Worm (Caenorhabditis elegans) whole organism, young adult: ENCODE data around the gene srd-54.
A peak's percentile ranks its signal among the peaks of the same experiment; 100 is the strongest.

Experiments used
- B0019.2 ChIP-seq: fragments of 200-800 bp; sonication (Bioruptor generic); conservative IDR thresholded peaks from 2 replicates; pipeline ENCODE4 v1.3.6; 2022; ENCODE audit warnings: missing genetic modification reagents, missing genetic modification characterization, missing compliant biosample characterization
- B0035.1 ChIP-seq: sonication (generic microtip); optimal IDR thresholded peaks from 2 replicates; lab custom pipeline; 2016; ENCODE audit warnings: missing genetic modification characterization, mild to moderate bottlenecking, missing compliant biosample characterization, missing genotype, missing genetic modification reagents
- B0261.1 ChIP-seq: sonication (generic microtip); optimal IDR thresholded peaks from 2 replicates; lab custom pipeline; 2016; ENCODE audit warnings: mild to moderate bottlenecking, missing genetic modification characterization, moderate library complexity, missing compliant biosample characterization
- C17E4.6 ChIP-seq: fragments of 200-800 bp; sonication (Bioruptor generic); IDR thresholded peaks from 2 replicates; pipeline ENCODE4 v1.3.6; 2022; ENCODE audit warnings: missing genetic modification reagents, missing genetic modification characterization, missing compliant biosample characterization
- F23B12.7 ChIP-seq: sonication (generic microtip); optimal IDR thresholded peaks from 2 replicates; lab custom pipeline; 2017; ENCODE audit warnings: missing genetic modification characterization, mild to moderate bottlenecking, missing compliant biosample characterization, antibody characterized with exemption, moderate library complexity; ENCODE audit not compliant: insufficient read depth
- F33H1.4 ChIP-seq: fragments of 200-800 bp; sonication (Bioruptor generic); IDR thresholded peaks from 2 replicates; pipeline ENCODE4 v1.3.6; 2022; ENCODE audit warnings: missing genetic modification reagents, missing genetic modification characterization, missing compliant biosample characterization
- F39B2.1 ChIP-seq: fragments of 200-800 bp; sonication (Bioruptor generic); IDR thresholded peaks from 2 replicates; pipeline ENCODE4 v1.3.6; 2022; ENCODE audit warnings: missing genetic modification reagents, missing genetic modification characterization, missing compliant biosample characterization
- F55B11.4 ChIP-seq: sonication (generic microtip); optimal IDR thresholded peaks from 2 replicates; lab custom pipeline; 2016; ENCODE audit warnings: missing compliant biosample characterization, missing genetic modification characterization, borderline replicate concordance; ENCODE audit not compliant: insufficient read depth
- F57A8.1 ChIP-seq: fragments of 200-800 bp; sonication (Bioruptor generic); optimal IDR thresholded peaks from 2 replicates; lab custom pipeline; 2018; ENCODE audit warnings: mild to moderate bottlenecking, missing genetic modification characterization, moderate library complexity, missing compliant biosample characterization
- K12H6.12 ChIP-seq: fragments of 200-800 bp; sonication (Bioruptor generic); optimal IDR thresholded peaks from 2 replicates; lab custom pipeline; 2018; ENCODE audit warnings: mild to moderate bottlenecking, missing genetic modification characterization, missing compliant biosample characterization
- Y53F4B.3 ChIP-seq: fragments of 200-800 bp; sonication (Bioruptor generic); IDR thresholded peaks from 2 replicates; pipeline ENCODE4 v1.3.6; 2022; ENCODE audit warnings: missing genetic modification reagents, missing genetic modification characterization, missing compliant biosample characterization
- Y56A3A.18 ChIP-seq: fragments of 200-800 bp; sonication (Bioruptor generic); IDR thresholded peaks from 2 replicates; pipeline ENCODE4 v1.3.6; 2022; ENCODE audit warnings: missing genetic modification reagents, missing genetic modification characterization, missing compliant biosample characterization
- ama-1 ChIP-seq, 3 experiments: fragments of 150-350 bp in 1 of 3; sonication (generic microtip) in 2 of 3; optimal IDR thresholded peaks; 2 replicates each; lab custom pipeline; 2014 to 2018; ENCODE audit warnings: missing biosample characterization in 2 of 3, missing genetic modification characterization in 2 of 3, missing genetic modification reagents in 2 of 3
- aptf-2 ChIP-seq: fragments of 200-800 bp; sonication (Bioruptor generic); conservative IDR thresholded peaks from 2 replicates; pipeline ENCODE4 v1.3.6; 2022; ENCODE audit warnings: missing genetic modification reagents, missing genetic modification characterization, missing compliant biosample characterization
- atf-7 ChIP-seq: sonication (generic microtip); optimal IDR thresholded peaks from 2 replicates; lab custom pipeline; 2017; ENCODE audit warnings: mild to moderate bottlenecking, missing genetic modification characterization, missing compliant biosample characterization
- bed-2 ChIP-seq: fragments of 200-800 bp; sonication (Bioruptor generic); IDR thresholded peaks from 2 replicates; pipeline ENCODE4 v1.3.6; 2022; ENCODE audit warnings: missing genetic modification reagents, missing genetic modification characterization, missing compliant biosample characterization
- cebp-2 ChIP-seq: fragments of 200-800 bp; sonication (Bioruptor generic); IDR thresholded peaks from 2 replicates; pipeline ENCODE4 v1.3.6; 2022; ENCODE audit warnings: missing genetic modification characterization, missing compliant biosample characterization
- ceh-91 ChIP-seq: fragments of 200-800 bp; sonication (Bioruptor generic); IDR thresholded peaks from 2 replicates; pipeline ENCODE4 v1.3.6; 2022; ENCODE audit warnings: missing genetic modification reagents, missing genetic modification characterization, missing compliant biosample characterization
- chd-7 ChIP-seq: sonication (generic microtip); optimal IDR thresholded peaks from 2 replicates; lab custom pipeline; 2016; ENCODE audit warnings: mild to moderate bottlenecking, missing genetic modification characterization, moderate library complexity, missing compliant biosample characterization
- efl-1 ChIP-seq: fragments of 150-350 bp; optimal IDR thresholded peaks from 2 replicates; lab custom pipeline; 2014; ENCODE audit warnings: missing biosample characterization, missing genetic modification reagents, missing genetic modification characterization
- egl-18 ChIP-seq: fragments of 200-800 bp; sonication (Bioruptor generic); IDR thresholded peaks from 2 replicates; pipeline ENCODE4 v1.3.6; 2022; ENCODE audit warnings: missing genetic modification reagents, missing genetic modification characterization, missing compliant biosample characterization
- fkh-3 ChIP-seq: sonication (generic microtip); optimal IDR thresholded peaks from 2 replicates; lab custom pipeline; 2016; ENCODE audit warnings: mild to moderate bottlenecking, missing genetic modification characterization, missing compliant biosample characterization
- him-1 ChIP-seq: sonication (generic microtip); optimal IDR thresholded peaks from 2 replicates; lab custom pipeline; 2016; ENCODE audit warnings: missing genotype, missing genetic modification reagents, missing genetic modification characterization, missing compliant biosample characterization
- hmg-1.2 ChIP-seq: fragments of 200-800 bp; sonication (Bioruptor generic); IDR thresholded peaks from 2 replicates; pipeline ENCODE4 v1.3.6; 2022; ENCODE audit warnings: missing genetic modification reagents, missing genetic modification characterization, missing compliant biosample characterization
- hsf-1 ChIP-seq: fragments of 200-800 bp; sonication (Bioruptor generic); IDR thresholded peaks from 2 replicates; pipeline ENCODE4 v1.3.6; 2022; ENCODE audit warnings: missing genetic modification reagents, missing genetic modification characterization, missing compliant biosample characterization
- let-526 ChIP-seq: fragments of 200-800 bp; sonication (Bioruptor generic); IDR thresholded peaks from 2 replicates; pipeline ENCODE4 v1.3.6; 2022; ENCODE audit warnings: missing genetic modification reagents, missing genetic modification characterization, missing compliant biosample characterization
- lir-1 ChIP-seq: fragments of 200-800 bp; sonication (Bioruptor generic); conservative IDR thresholded peaks from 2 replicates; pipeline ENCODE4 v1.3.6; 2022; ENCODE audit warnings: missing genetic modification reagents, missing genetic modification characterization, missing compliant biosample characterization
- lsy-27 ChIP-seq: sonication (generic microtip); optimal IDR thresholded peaks from 2 replicates; lab custom pipeline; 2017; ENCODE audit warnings: missing genetic modification characterization, mild to moderate bottlenecking, missing compliant biosample characterization, antibody characterized with exemption, missing genotype, borderline replicate concordance; ENCODE audit not compliant: insufficient read depth
- madf-3 ChIP-seq: fragments of 200-800 bp; sonication (Bioruptor generic); IDR thresholded peaks from 2 replicates; pipeline ENCODE4 v1.3.6; 2022; ENCODE audit warnings: missing genetic modification reagents, missing genetic modification characterization, missing compliant biosample characterization
- mxl-1 ChIP-seq: sonication (generic microtip); optimal IDR thresholded peaks from 2 replicates; lab custom pipeline; 2016; ENCODE audit warnings: missing genetic modification characterization, missing compliant biosample characterization
- nfya-1 ChIP-seq: sonication (generic microtip); optimal IDR thresholded peaks from 2 replicates; lab custom pipeline; 2017; ENCODE audit warnings: antibody characterized with exemption, missing compliant biosample characterization, missing genetic modification characterization, borderline replicate concordance; ENCODE audit not compliant: insufficient read depth
- nhr-27 ChIP-seq: fragments of 200-800 bp; sonication (Bioruptor generic); optimal IDR thresholded peaks from 2 replicates; lab custom pipeline; 2018; ENCODE audit warnings: mild to moderate bottlenecking, missing genetic modification characterization, moderate library complexity, missing compliant biosample characterization
- pbrm-1 ChIP-seq: fragments of 200-800 bp; sonication (Bioruptor generic); IDR thresholded peaks from 2 replicates; pipeline ENCODE4 v1.3.6; 2022; ENCODE audit warnings: missing genetic modification reagents, missing genetic modification characterization, missing compliant biosample characterization
- rpc-1 ChIP-seq, 2 experiments: fragments of 150-350 bp in 1 of 2; sonication (generic microtip) in 1 of 2; optimal IDR thresholded peaks; 2 replicates each; lab custom pipeline; 2014 to 2018; ENCODE audit warnings: missing biosample characterization in 1 of 2, missing genetic modification characterization in 1 of 2, missing genetic modification reagents in 1 of 2, missing genotype in 1 of 2
- sdz-38 ChIP-seq: sonication (generic microtip); optimal IDR thresholded peaks from 2 replicates; lab custom pipeline; 2016; ENCODE audit warnings: missing genotype, missing genetic modification characterization, missing compliant biosample characterization
- snpc-1.1 ChIP-seq: sonication (generic microtip); optimal IDR thresholded peaks from 2 replicates; lab custom pipeline; 2017; ENCODE audit warnings: missing genetic modification characterization, mild to moderate bottlenecking, missing compliant biosample characterization, antibody characterized with exemption, moderate library complexity, missing genotype, missing genetic modification reagents; ENCODE audit not compliant: insufficient read depth
- snpc-3.4 ChIP-seq: sonication (generic microtip); optimal IDR thresholded peaks from 2 replicates; lab custom pipeline; 2017; ENCODE audit warnings: missing genetic modification characterization, mild to moderate bottlenecking, missing compliant biosample characterization, antibody characterized with exemption, moderate library complexity, missing genotype, missing genetic modification reagents
- somi-1 ChIP-seq: fragments of 200-800 bp; sonication (Bioruptor generic); optimal IDR thresholded peaks from 2 replicates; lab custom pipeline; 2018; ENCODE audit warnings: mild to moderate bottlenecking, missing genetic modification characterization, missing compliant biosample characterization
- sptf-2 ChIP-seq: fragments of 200-800 bp; sonication (Bioruptor generic); optimal IDR thresholded peaks from 2 replicates; lab custom pipeline; 2018; ENCODE audit warnings: mild to moderate bottlenecking, missing genetic modification characterization, missing compliant biosample characterization
- tbp1 ChIP-seq: fragments of 200-800 bp; sonication (Bioruptor generic); optimal IDR thresholded peaks from 2 replicates; lab custom pipeline; 2018; ENCODE audit warnings: mild to moderate bottlenecking, missing genetic modification characterization, missing compliant biosample characterization
- tlf-1 ChIP-seq: fragments of 200-800 bp; sonication (Bioruptor generic); optimal IDR thresholded peaks from 2 replicates; lab custom pipeline; 2018; ENCODE audit warnings: mild to moderate bottlenecking, missing genetic modification characterization, missing compliant biosample characterization
- unc-62 ChIP-seq: fragments of 150-350 bp; optimal IDR thresholded peaks from 2 replicates; lab custom pipeline; 2014; ENCODE audit warnings: missing biosample characterization, missing genetic modification reagents, missing genetic modification characterization
- zim-3 ChIP-seq: sonication (generic microtip); optimal IDR thresholded peaks from 2 replicates; lab custom pipeline; 2017; ENCODE audit warnings: mild to moderate bottlenecking, missing genetic modification characterization, moderate library complexity, missing compliant biosample characterization
- ztf-25 ChIP-seq: fragments of 200-800 bp; sonication (Bioruptor generic); IDR thresholded peaks from 2 replicates; pipeline ENCODE4 v1.3.6; 2022; ENCODE audit warnings: missing genetic modification reagents, missing genetic modification characterization, missing compliant biosample characterization
- ztf-3 ChIP-seq: fragments of 200-800 bp; sonication (Bioruptor generic); optimal IDR thresholded peaks from 2 replicates; lab custom pipeline; 2018; ENCODE audit warnings: mild to moderate bottlenecking, missing genetic modification characterization, missing compliant biosample characterization

Gene srd-54

DNA sequence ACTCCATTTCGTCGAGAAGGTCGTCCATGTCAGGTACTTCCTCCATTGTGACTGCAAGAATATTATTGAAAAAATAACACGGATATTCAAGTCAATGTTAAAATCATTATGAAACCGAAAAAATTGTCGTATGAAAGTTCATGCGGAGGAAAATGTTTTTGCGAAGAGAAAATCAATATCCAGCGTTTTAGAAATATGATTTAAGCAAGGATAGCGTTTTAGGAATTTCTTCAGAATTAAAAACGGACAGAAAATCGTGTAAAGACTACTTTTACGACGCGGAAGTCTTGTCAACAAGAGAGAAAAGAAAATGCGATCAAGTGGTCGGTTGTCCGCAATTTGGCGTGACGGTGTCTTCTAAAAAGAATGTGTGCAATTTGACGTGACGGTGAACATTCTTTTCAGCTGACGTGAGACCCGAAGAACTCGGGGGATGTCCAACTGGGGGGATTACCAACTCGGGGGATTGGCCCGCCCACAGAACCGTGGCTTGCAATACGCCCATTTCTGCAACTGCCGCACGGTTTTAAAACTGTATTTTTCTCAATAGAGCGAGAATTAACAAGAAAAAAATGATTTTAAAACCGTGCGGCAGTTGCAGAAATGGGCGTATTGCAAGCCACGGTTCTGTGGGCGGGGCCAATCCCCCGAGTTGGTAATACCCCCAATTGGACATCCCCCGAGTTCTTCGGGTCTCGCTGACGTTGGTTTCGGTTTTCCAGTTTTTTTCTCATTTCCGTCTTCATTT lies 46.2 kb downstream of the srd-54 start, which contains the start of the genes aka-1 and ubc-6 (continued):
- TF ChIP-seq tbp1 (GFP tag; lab: Kevin White, UChicago) = peak; percentile 72
- peak; percentile 55 for TF ChIP-seq lsy-27
- TF ChIP-seq snpc-1.1 = peak; percentile 35
- TF ChIP-seq cebp-2 (GFP tag; lab: Robert Waterston, UW) = peak; percentile 78; the same call in 1 of the 2 replicates
- no peak for TF ChIP-seq sdz-38 (tag; lab: Kevin White, UChicago)
- no peak for TF ChIP-seq sptf-2 (GFP tag; lab: Kevin White, UChicago)
- peak; percentile 85 for TF ChIP-seq hsf-1 (GFP tag; lab: Robert Waterston, UW)
- TF ChIP-seq F55B11.4 = no peak
- peak; percentile 89 for TF ChIP-seq aptf-2 (GFP tag; lab: Robert Waterston, UW)
- TF ChIP-seq madf-3 (GFP tag; lab: Robert Waterston, UW) = peak; percentile 87
- peak; percentile 80 for TF ChIP-seq F33H1.4 (GFP tag; lab: Robert Waterston, UW)
- TF ChIP-seq pbrm-1 (GFP tag; lab: Robert Waterston, UW) = peak; percentile 97
- TF ChIP-seq zim-3 (tag; lab: Kevin White, UChicago) = peak; percentile 49
- TF ChIP-seq fkh-3 (tag; lab: Kevin White, UChicago) = no peak
- TF ChIP-seq egl-18 (GFP tag; lab: Robert Waterston, UW) = peak; percentile 81; the same call in 1 of the 2 replicates
- TF ChIP-seq ama-1 (optimal IDR thresholded peaks at IDR 0.05; lab: Kevin White, UChicago) = no peak
- no peak for TF ChIP-seq ama-1 (GFP tag; optimal IDR thresholded peaks at IDR 0.05; lab: Kevin White, UChicago)
- peak; percentile 62 for TF ChIP-seq atf-7 (tag; lab: Kevin White, UChicago)
- TF ChIP-seq bed-2 (GFP tag; lab: Robert Waterston, UW) = peak; percentile 89
- TF ChIP-seq nfya-1 = no peak
- peak; percentile 65 for TF ChIP-seq Y53F4B.3 (GFP tag; lab: Robert Waterston, UW)
- peak; percentile 97 for TF ChIP-seq ztf-25 (GFP tag; lab: Robert Waterston, UW)
- TF ChIP-seq efl-1 (GFP tag; lab: Kevin White, UChicago) = peak; percentile 54
- TF ChIP-seq B0019.2 = peak; percentile 97
- peak; percentile 93 for TF ChIP-seq ceh-91 (GFP tag; lab: Robert Waterston, UW)
- TF ChIP-seq let-526 (GFP tag; lab: Robert Waterston, UW) = peak; percentile 91
- TF ChIP-seq somi-1 = peak; percentile 48
- peak; percentile 72 for TF ChIP-seq F23B12.7
- peak; percentile 89 for TF ChIP-seq tlf-1
- TF ChIP-seq Y56A3A.18 (GFP tag; lab: Robert Waterston, UW) = peak; percentile 93; the same call in 1 of the 2 replicates
- peak; percentile 51 for TF ChIP-seq ztf-3
- TF ChIP-seq K12H6.12 (tag; lab: Kevin White, UChicago) = peak; percentile 91
- peak; percentile 15 for TF ChIP-seq nhr-27 (tag; lab: Kevin White, UChicago)
- TF ChIP-seq chd-7 (tag; lab: Kevin White, UChicago) = peak; percentile 71
- peak; percentile 40 for TF ChIP-seq rpc-1 (optimal IDR thresholded peaks at IDR 0.05; lab: Kevin White, UChicago)
- no peak for TF ChIP-seq rpc-1 (tag; optimal IDR thresholded peaks at IDR 0.05; lab: Kevin White, UChicago)
- TF ChIP-seq hmg-1.2 = peak; percentile 82
- peak; percentile 19 for TF ChIP-seq F57A8.1 (GFP tag; lab: Kevin White, UChicago)
- no peak for TF ChIP-seq unc-62
- peak; percentile 47 for TF ChIP-seq snpc-3.4
- peak; percentile 11 for TF ChIP-seq B0261.1 (tag; lab: Kevin White, UChicago)
- TF ChIP-seq lir-1 (GFP tag; lab: Robert Waterston, UW) = peak; percentile 91
- TF ChIP-seq F39B2.1 (GFP tag; lab: Robert Waterston, UW) = no peak
- no peak for TF ChIP-seq mxl-1 (tag; lab: Kevin White, UChicago)
- peak; percentile 71 for TF ChIP-seq B0035.1
- TF ChIP-seq him-1 (tag; lab: Kevin White, UChicago) = peak; percentile 6
- TF ChIP-seq C17E4.6 (GFP tag; lab: Robert Waterston, UW) = peak; percentile 91
